Fruit fly (Drosophila melanogaster): ENCODE data around the gene Pmvk.
A peak's percentile ranks its signal among the peaks of the same experiment; 100 is the strongest.

Pmvk gene

dm6 chr2L:19542268-19542773, 37.8 kb downstream of the Pmvk start:
- no peak for TF ChIP-seq noc (tag; optimal IDR thresholded peaks at IDR 0.05)

dm6 chr2L:19540307-19540706, 39.8 kb downstream of the Pmvk start, which contains the start of gene CG13081:
CG13081 (plus strand) TSS chr2L:19540607.
- no peak for TF ChIP-seq noc (tag; optimal IDR thresholded peaks at IDR 0.05)

dm6 chr2L:19537779-19538456, 42.2 kb downstream of the Pmvk start, which contains the start of gene CG13082:
CG13082 (plus strand) TSS chr2L:19538425.
- TF ChIP-seq noc (tag; optimal IDR thresholded peaks at IDR 0.05) = peak; percentile 68

dm6 chr2L:19535234-19535633, 44.9 kb downstream of the Pmvk start, which contains the start of gene CG31697:
CG31697 (plus strand) TSS chr2L:19535448.
- no peak for TF ChIP-seq noc (tag; optimal IDR thresholded peaks at IDR 0.05)

dm6 chr2L:19533247-19533646, 46.9 kb downstream of the Pmvk start, which contains the start of gene CG33116:
CG33116 (plus strand) TSS chr2L:19533479.
- TF ChIP-seq noc (tag; optimal IDR thresholded peaks at IDR 0.05) = peak; percentile 74

dm6 chr2L:19530092-19530491, 50.1 kb downstream of the Pmvk start, which contains the start of gene CG10165:
CG10165 (minus strand) TSS chr2L:19530305.
- no peak for TF ChIP-seq noc (tag; optimal IDR thresholded peaks at IDR 0.05)
